Worm (Caenorhabditis elegans): Measurements from ENCODE around the gene nhr-149.
"Not testable (repeated sequence)": the region's sequence is repeated elsewhere in the genome, so short reads cannot be mapped to it uniquely, and the experiment has no call there.

Gene nhr-149

ce11 chrV:7341942-7342341, 7.5 kb downstream of the nhr-149 start, which contains the start of the genes nhr-263 and nhr-148:
Gene nhr-263, minus strand, starts transcription at chrV:7342042.
Gene nhr-148, plus strand, starts transcription at chrV:7342156.
- TF ChIP-seq elt-1 (tag; optimal IDR thresholded peaks at IDR 0.05; ENCODE audit: borderline replicate concordance, insufficient read depth) (no peak), cnd-1 (tag; optimal IDR thresholded peaks at IDR 0.05) (no peak), M03D4.4 (tag; optimal IDR thresholded peaks at IDR 0.05) (no peak)

ce11 chrV:7339831-7340230, 9.6 kb downstream of the nhr-149 start, which contains the start of gene srh-187:
Gene srh-187, minus strand, starts transcription at chrV:7339931.
- TF ChIP-seq mep-1 (tag; optimal IDR thresholded peaks at IDR 0.05) = no peak
- TF ChIP-seq snpc-4 (tag; optimal IDR thresholded peaks at IDR 0.05) = no peak

- TF ChIP-seq ham-2 (GFP tag; optimal IDR thresholded peaks at IDR 0.05); lsy-2 (tag; optimal IDR thresholded peaks at IDR 0.05); ceh-39 (tag; optimal IDR thresholded peaks at IDR 0.05): not testable (repeated sequence)
Measured at ce11 chrV:7337218-7337617, 12.2 kb downstream of the nhr-149 start, which contains the start of gene F10G2.7. Gene F10G2.7, minus strand, starts transcription at chrV:7337318.

- TF ChIP-seq bed-3 (GFP tag; optimal IDR thresholded peaks at IDR 0.05) (no peak), hlh-1 (tag; optimal IDR thresholded peaks at IDR 0.05) (peak; percentile 25)
Measured at ce11 chrV:7332253-7332652, 17.2 kb downstream of the nhr-149 start, which contains the start of gene F10G2.1. Gene F10G2.1, plus strand, starts transcription at chrV:7332553.

ce11 chrV:7330868-7331267, 18.6 kb downstream of the nhr-149 start, which contains the start of gene F10G2.2:
Gene F10G2.2, plus strand, starts transcription at chrV:7331168.
- TF ChIP-seq hlh-1 (tag; optimal IDR thresholded peaks at IDR 0.05) = no peak
- no peak for TF ChIP-seq cnd-1 (tag; optimal IDR thresholded peaks at IDR 0.05)

- TF ChIP-seq elt-1 (tag; optimal IDR thresholded peaks at IDR 0.05; ENCODE audit: borderline replicate concordance, insufficient read depth) (no peak), sptf-1 (tag; optimal IDR thresholded peaks at IDR 0.05) (no peak), ceh-43 (GFP tag; optimal IDR thresholded peaks at IDR 0.05) (no peak), snpc-4 (tag; optimal IDR thresholded peaks at IDR 0.05) (no peak), zip-8 (tag; optimal IDR thresholded peaks at IDR 0.05) (no peak), lin-32 (GFP tag; optimal IDR thresholded peaks at IDR 0.05) (no peak), lsy-2 (tag; optimal IDR thresholded peaks at IDR 0.05) (no peak), cnd-1 (tag; optimal IDR thresholded peaks at IDR 0.05) (no peak), ham-2 (GFP tag; optimal IDR thresholded peaks at IDR 0.05) (no peak), tbx-8 (GFP tag; optimal IDR thresholded peaks at IDR 0.05) (no peak), drap-1 (GFP tag; optimal IDR thresholded peaks at IDR 0.05) (no peak), blmp-1 (tag; optimal IDR thresholded peaks at IDR 0.05) (no peak), ceh-83 (GFP tag; optimal IDR thresholded peaks at IDR 0.05) (no peak)
Measured at ce11 chrV:7328092-7328491, 21.3 kb downstream of the nhr-149 start, which contains the start of gene clec-7. Gene clec-7, plus strand, starts transcription at chrV:7328392.

ce11 chrV:7326928-7327327, 22.5 kb downstream of the nhr-149 start, which contains the start of gene F10G2.4:
Gene F10G2.4, plus strand, starts transcription at chrV:7327228.
- TF ChIP-seq ceh-39 (tag; optimal IDR thresholded peaks at IDR 0.05) = no peak
- no peak for TF ChIP-seq mep-1 (tag; optimal IDR thresholded peaks at IDR 0.05)
- no peak for TF ChIP-seq lin-32 (GFP tag; optimal IDR thresholded peaks at IDR 0.05)
- TF ChIP-seq zip-8 (tag; optimal IDR thresholded peaks at IDR 0.05) = no peak
- no peak for TF ChIP-seq lsy-2 (tag; optimal IDR thresholded peaks at IDR 0.05)
- no peak for TF ChIP-seq blmp-1 (tag; optimal IDR thresholded peaks at IDR 0.05)
- TF ChIP-seq ham-2 (GFP tag; optimal IDR thresholded peaks at IDR 0.05) = no peak
- no peak for TF ChIP-seq nhr-2 (tag; optimal IDR thresholded peaks at IDR 0.05)
- TF ChIP-seq hlh-1 (tag; optimal IDR thresholded peaks at IDR 0.05) = no peak
- TF ChIP-seq sptf-1 (tag; optimal IDR thresholded peaks at IDR 0.05) = no peak
- no peak for TF ChIP-seq nhr-76 (tag; optimal IDR thresholded peaks at IDR 0.05)
- TF ChIP-seq ceh-83 (GFP tag; optimal IDR thresholded peaks at IDR 0.05) = no peak

ce11 chrV:7325285-7325684, 24.2 kb downstream of the nhr-149 start, which contains the start of gene srx-92:
Gene srx-92, minus strand, starts transcription at chrV:7325385.
- TF ChIP-seq ceh-39 (tag; optimal IDR thresholded peaks at IDR 0.05) = no peak
- TF ChIP-seq snpc-4 (tag; optimal IDR thresholded peaks at IDR 0.05) = no peak
- TF ChIP-seq hlh-1 (tag; optimal IDR thresholded peaks at IDR 0.05) = no peak
- no peak for TF ChIP-seq nhr-237 (tag; optimal IDR thresholded peaks at IDR 0.05)
- TF ChIP-seq bed-3 (GFP tag; optimal IDR thresholded peaks at IDR 0.05) = no peak
- TF ChIP-seq tbx-8 (GFP tag; optimal IDR thresholded peaks at IDR 0.05) = no peak
- TF ChIP-seq unc-39 (tag; optimal IDR thresholded peaks at IDR 0.05) = no peak
- TF ChIP-seq mls-2 (tag; optimal IDR thresholded peaks at IDR 0.05) = no peak
- TF ChIP-seq nhr-12 (tag; optimal IDR thresholded peaks at IDR 0.05) = no peak
- no peak for TF ChIP-seq cnd-1 (tag; optimal IDR thresholded peaks at IDR 0.05)
- no peak for TF ChIP-seq sem-2 (GFP tag; optimal IDR thresholded peaks at IDR 0.05)
- TF ChIP-seq zip-8 (tag; optimal IDR thresholded peaks at IDR 0.05) = no peak
- no peak for TF ChIP-seq nhr-76 (tag; optimal IDR thresholded peaks at IDR 0.05)
- no peak for TF ChIP-seq ceh-83 (GFP tag; optimal IDR thresholded peaks at IDR 0.05)
- TF ChIP-seq ztf-11 (tag; optimal IDR thresholded peaks at IDR 0.05) = no peak
- TF ChIP-seq ces-1 (GFP tag; optimal IDR thresholded peaks at IDR 0.05) = no peak
